Worm (Caenorhabditis elegans): ENCODE data around the gene F56F10.1.

The F56F10.1 gene

ce11 chrX:871020-871419 is 1.4 kb upstream of the F56F10.1 start, which contains the start of gene lgl-1 (continued):
- TF ChIP-seq fax-1 (tag; optimal IDR thresholded peaks at IDR 0.05) (no peak), T23F11.4 (GFP tag; optimal IDR thresholded peaks at IDR 0.05) (no peak), nhr-11 (tag; optimal IDR thresholded peaks at IDR 0.05) (no peak), dve-1 (tag; optimal IDR thresholded peaks at IDR 0.05) (no peak), ceh-31 (tag; optimal IDR thresholded peaks at IDR 0.05) (peak; percentile 85), hlh-30 (tag; optimal IDR thresholded peaks at IDR 0.05; ENCODE audit: insufficient read depth) (peak; percentile 9), unc-86 (tag; optimal IDR thresholded peaks at IDR 0.05) (no peak), nhr-232 (tag; optimal IDR thresholded peaks at IDR 0.05) (no peak), ceh-6 (GFP tag; optimal IDR thresholded peaks at IDR 0.05) (no peak), lim-6 (tag; optimal IDR thresholded peaks at IDR 0.05) (no peak), K02D7.2 (tag; optimal IDR thresholded peaks at IDR 0.05) (no peak), ceh-22 (tag; optimal IDR thresholded peaks at IDR 0.05) (no peak), ama-1 (optimal IDR thresholded peaks at IDR 0.05) (no peak), fkh-6 (tag; optimal IDR thresholded peaks at IDR 0.05) (no peak), pag-3 (tag; optimal IDR thresholded peaks at IDR 0.05; ENCODE audit: borderline replicate concordance) (no peak), ttx-3 (tag; optimal IDR thresholded peaks at IDR 0.05) (no peak), rnt-1 (tag; optimal IDR thresholded peaks at IDR 0.05) (peak; percentile 30), hlh-13 (GFP tag; optimal IDR thresholded peaks at IDR 0.05) (no peak), elt-4 (tag; optimal IDR thresholded peaks at IDR 0.05) (no peak), madf-2 (tag; optimal IDR thresholded peaks at IDR 0.05) (no peak), ceh-34 (tag; optimal IDR thresholded peaks at IDR 0.05) (peak; percentile 63), pha-2 (tag; optimal IDR thresholded peaks at IDR 0.05) (peak; percentile 17), ceh-9 (tag; optimal IDR thresholded peaks at IDR 0.05) (no peak), sox-2 (GFP tag; IDR thresholded peaks at IDR 0.05) (peak; percentile 37; the same call in 1 of the 2 replicates), elt-2 (tag; optimal IDR thresholded peaks at IDR 0.05) (peak; percentile 14), unc-3 (GFP tag; conservative IDR thresholded peaks at IDR 0.05) (no peak), unc-3 (tag; optimal IDR thresholded peaks at IDR 0.05) (no peak)

- TF ChIP-seq hlh-15 (tag; optimal IDR thresholded peaks at IDR 0.05) (no peak), C38D4.7 (GFP tag; optimal IDR thresholded peaks at IDR 0.05) (no peak), fkh-10 (GFP tag; optimal IDR thresholded peaks at IDR 0.05) (no peak), ahr-1 (tag; optimal IDR thresholded peaks at IDR 0.05) (no peak), dmd-4 (tag; optimal IDR thresholded peaks at IDR 0.05; ENCODE audit: borderline replicate concordance) (no peak), hlh-6 (tag; optimal IDR thresholded peaks at IDR 0.05) (no peak), pax-1 (tag; optimal IDR thresholded peaks at IDR 0.05) (no peak), nhr-232 (tag; optimal IDR thresholded peaks at IDR 0.05) (no peak), ama-1 (optimal IDR thresholded peaks at IDR 0.05) (no peak), fkh-6 (tag; optimal IDR thresholded peaks at IDR 0.05) (no peak), ceh-30 (tag; optimal IDR thresholded peaks at IDR 0.05) (no peak), unc-42 (tag; optimal IDR thresholded peaks at IDR 0.05) (no peak), ttx-3 (tag; optimal IDR thresholded peaks at IDR 0.05) (no peak), ref-2 (tag; optimal IDR thresholded peaks at IDR 0.05) (no peak), ceh-19 (GFP tag; optimal IDR thresholded peaks at IDR 0.05) (no peak), ceh-31 (tag; optimal IDR thresholded peaks at IDR 0.05) (no peak), ceh-18 (tag; optimal IDR thresholded peaks at IDR 0.05) (no peak), ceh-48 (tag; optimal IDR thresholded peaks at IDR 0.05) (no peak)
Observed at ce11 chrX:873634-874033, 1.2 kb downstream of the F56F10.1 start.

- TF ChIP-seq elt-4 (tag; optimal IDR thresholded peaks at IDR 0.05) (no peak), ceh-31 (tag; optimal IDR thresholded peaks at IDR 0.05) (peak; percentile 85), hlh-8 (tag; optimal IDR thresholded peaks at IDR 0.05) (no peak), tbx-2 (tag; optimal IDR thresholded peaks at IDR 0.05) (peak; percentile 79), ceh-30 (tag; optimal IDR thresholded peaks at IDR 0.05) (no peak), nhr-232 (tag; optimal IDR thresholded peaks at IDR 0.05) (no peak), unc-3 (GFP tag; conservative IDR thresholded peaks at IDR 0.05) (no peak), unc-3 (tag; optimal IDR thresholded peaks at IDR 0.05) (no peak), dmd-4 (tag; optimal IDR thresholded peaks at IDR 0.05; ENCODE audit: borderline replicate concordance) (no peak), unc-42 (tag; optimal IDR thresholded peaks at IDR 0.05) (peak; percentile 46), pha-2 (tag; optimal IDR thresholded peaks at IDR 0.05) (no peak), ceh-19 (GFP tag; optimal IDR thresholded peaks at IDR 0.05) (peak; percentile 22), ceh-9 (tag; optimal IDR thresholded peaks at IDR 0.05) (no peak), lim-6 (tag; optimal IDR thresholded peaks at IDR 0.05) (no peak), che-1 (tag; optimal IDR thresholded peaks at IDR 0.05) (no peak), ceh-24 (tag; optimal IDR thresholded peaks at IDR 0.05) (no peak), sox-2 (GFP tag; IDR thresholded peaks at IDR 0.05) (peak; percentile 8; the same call in 1 of the 2 replicates), sdc-2 (tag; optimal IDR thresholded peaks at IDR 0.05) (peak; percentile 80), K02D7.2 (tag; optimal IDR thresholded peaks at IDR 0.05) (no peak), hlh-15 (tag; optimal IDR thresholded peaks at IDR 0.05) (no peak), unc-55 (GFP tag; optimal IDR thresholded peaks at IDR 0.05) (peak; percentile 62), Y22D7AL.16 (tag; optimal IDR thresholded peaks at IDR 0.05) (no peak), ttx-3 (tag; optimal IDR thresholded peaks at IDR 0.05) (no peak), pat-9 (tag; optimal IDR thresholded peaks at IDR 0.05) (no peak), nfya-1 (tag; optimal IDR thresholded peaks at IDR 0.05) (peak; percentile 71)
Observed at ce11 chrX:876935-877334, 4.5 kb downstream of the F56F10.1 start, which contains the start of gene ZC13.1. Gene ZC13.1, plus strand, starts transcription at chrX:877239.
